Fruit fly (Drosophila melanogaster) whole organism, embryonic: ENCODE measurements around the gene CG5913.

ENCODE experiments used
- Atf3 ChIP-seq: fragments of 200-800 bp; sonication (Bioruptor generic); optimal IDR thresholded peaks from 3 replicates; lab custom pipeline; 2016; ENCODE audit warnings: missing biosample characterization, missing genetic modification characterization
- B-H1 ChIP-seq: fragments of 200-800 bp; sonication (Bioruptor generic); IDR thresholded peaks from 3 replicates; pipeline ENCODE4 v1.3.6; 2022; ENCODE audit warnings: missing biosample characterization, missing genetic modification characterization
- CG10209 ChIP-seq: fragments of 200-800 bp; sonication (Bioruptor generic); optimal IDR thresholded peaks from 3 replicates; lab custom pipeline; 2017; ENCODE audit warnings: missing biosample characterization, mild to moderate bottlenecking, missing genetic modification characterization, missing genetic modification reagents
- CG10654 ChIP-seq: fragments of 200-800 bp; sonication (Bioruptor generic); optimal IDR thresholded peaks from 2 replicates; lab custom pipeline; 2016; ENCODE audit warnings: missing biosample characterization, missing genetic modification characterization
- CG11093 ChIP-seq: fragments of 200-800 bp; sonication (Bioruptor generic); IDR thresholded peaks from 3 replicates; pipeline ENCODE4 v1.3.6; 2022; ENCODE audit warnings: missing biosample characterization, missing genetic modification characterization
- CG11695 ChIP-seq: fragments of 200-800 bp; sonication (Bioruptor generic); IDR thresholded peaks from 3 replicates; pipeline ENCODE4 v1.3.6; 2022; ENCODE audit warnings: missing biosample characterization, missing genetic modification characterization
- CG11696 ChIP-seq: fragments of 200-800 bp; sonication (Bioruptor generic); IDR thresholded peaks from 2 replicates; pipeline ENCODE4 v1.3.6; 2022; ENCODE audit warnings: missing biosample characterization, missing genetic modification characterization
- CG12659 ChIP-seq: fragments of 200-800 bp; sonication (Bioruptor generic); optimal IDR thresholded peaks from 3 replicates; lab custom pipeline; 2017; ENCODE audit warnings: mild to moderate bottlenecking, missing biosample characterization, missing genetic modification reagents, missing genetic modification characterization
- CG15479 ChIP-seq: fragments of 200-800 bp; sonication (Bioruptor generic); optimal IDR thresholded peaks from 3 replicates; lab custom pipeline; 2019; ENCODE audit warnings: missing biosample characterization, mild to moderate bottlenecking, missing genetic modification characterization, moderate library complexity
- CG15601 ChIP-seq: fragments of 200-800 bp; sonication (Bioruptor generic); optimal IDR thresholded peaks from 3 replicates; lab custom pipeline; 2019; ENCODE audit warnings: missing biosample characterization, mild to moderate bottlenecking, missing genetic modification characterization, moderate library complexity
- CG15696 ChIP-seq: fragments of 200-800 bp; sonication (Bioruptor generic); optimal IDR thresholded peaks from 2 replicates; lab custom pipeline; 2019; ENCODE audit warnings: missing biosample characterization, mild to moderate bottlenecking, missing genetic modification characterization, moderate library complexity
- CG16779 ChIP-seq: fragments of 200-800 bp; sonication (Bioruptor generic); IDR thresholded peaks from 2 replicates; pipeline ENCODE4 v1.3.6; 2022; ENCODE audit warnings: missing biosample characterization, missing genetic modification characterization
- CG17385 ChIP-seq: fragments of 200-800 bp; sonication (Bioruptor generic); optimal IDR thresholded peaks from 3 replicates; lab custom pipeline; 2018; ENCODE audit warnings: missing biosample characterization, mild to moderate bottlenecking, missing genetic modification characterization
- CG18011 ChIP-seq: fragments of 200-800 bp; sonication (Bioruptor generic); optimal IDR thresholded peaks from 2 replicates; lab custom pipeline; 2017; ENCODE audit warnings: missing biosample characterization, missing genetic modification characterization, mild to moderate bottlenecking, moderate library complexity, missing genotype
- CG2202 ChIP-seq: fragments of 200-800 bp; sonication (Bioruptor generic); optimal IDR thresholded peaks from 2 replicates; lab custom pipeline; 2018; ENCODE audit warnings: missing biosample characterization, mild to moderate bottlenecking, missing genetic modification characterization
- CG32772 ChIP-seq: fragments of 200-800 bp; sonication (Bioruptor generic); IDR thresholded peaks from 2 replicates; pipeline ENCODE4 v1.3.6; 2022; ENCODE audit warnings: missing biosample characterization, missing genetic modification characterization
- CG34422 ChIP-seq: fragments of 200-800 bp; sonication (Bioruptor generic); IDR thresholded peaks from 3 replicates; pipeline ENCODE4 v1.3.6; 2022; ENCODE audit warnings: missing biosample characterization, missing genetic modification characterization
- CG4360 ChIP-seq: fragments of 200-800 bp; sonication (Bioruptor generic); IDR thresholded peaks from 2 replicates; pipeline ENCODE4 v1.3.6; 2022; ENCODE audit warnings: missing biosample characterization, missing genetic modification characterization
- CG43689 ChIP-seq: fragments of 200-800 bp; sonication (Bioruptor generic); IDR thresholded peaks from 2 replicates; pipeline ENCODE4 v1.3.6; 2022; ENCODE audit warnings: missing biosample characterization, missing genetic modification characterization
- CG5180 ChIP-seq: fragments of 200-800 bp; sonication (Bioruptor generic); optimal IDR thresholded peaks from 3 replicates; lab custom pipeline; 2017; ENCODE audit warnings: missing biosample characterization, missing genetic modification characterization, mild to moderate bottlenecking, moderate library complexity, missing genetic modification reagents
- CG6689 ChIP-seq: fragments of 200-800 bp; sonication (Bioruptor generic); IDR thresholded peaks from 2 replicates; pipeline ENCODE4 v1.3.6; 2022; ENCODE audit warnings: missing biosample characterization, missing genetic modification characterization
- CG7839 ChIP-seq: fragments of 200-800 bp; sonication (Bioruptor generic); optimal IDR thresholded peaks from 3 replicates; lab custom pipeline; 2018; ENCODE audit warnings: missing biosample characterization, mild to moderate bottlenecking, missing genetic modification characterization, moderate library complexity
- CG8281 ChIP-seq: fragments of 200-800 bp; sonication (Bioruptor generic); optimal IDR thresholded peaks from 2 replicates; lab custom pipeline; 2018; ENCODE audit warnings: missing biosample characterization, mild to moderate bottlenecking, missing genetic modification characterization, moderate library complexity
- CG9797 ChIP-seq: fragments of 200-800 bp; sonication (Bioruptor generic); optimal IDR thresholded peaks from 3 replicates; lab custom pipeline; 2018; ENCODE audit warnings: missing biosample characterization, mild to moderate bottlenecking, missing genetic modification characterization
- CG9932 ChIP-seq: fragments of 200-800 bp; sonication (Bioruptor generic); IDR thresholded peaks from 2 replicates; pipeline ENCODE4 v1.3.6; 2022; ENCODE audit warnings: missing biosample characterization, missing genetic modification characterization
- Dek ChIP-seq: fragments of 200-800 bp; sonication (Bioruptor generic); optimal IDR thresholded peaks from 3 replicates; lab custom pipeline; 2019; ENCODE audit warnings: missing biosample characterization, mild to moderate bottlenecking, missing genetic modification characterization, moderate library complexity
- Dip3 ChIP-seq: fragments of 200-800 bp; sonication (Bioruptor generic); optimal IDR thresholded peaks from 3 replicates; lab custom pipeline; 2016; ENCODE audit warnings: missing biosample characterization, missing genetic modification characterization
- Fer1 ChIP-seq: fragments of 200-800 bp; sonication (Bioruptor generic); optimal IDR thresholded peaks from 2 replicates; lab custom pipeline; 2017; ENCODE audit warnings: missing biosample characterization, mild to moderate bottlenecking, missing genetic modification characterization
- NK7.1 ChIP-seq: fragments of 200-800 bp; sonication (Bioruptor generic); optimal IDR thresholded peaks from 3 replicates; lab custom pipeline; 2016; ENCODE audit warnings: missing biosample characterization, missing genetic modification characterization
- ac ChIP-seq: fragments of 200-800 bp; sonication (Bioruptor generic); optimal IDR thresholded peaks from 3 replicates; lab custom pipeline; 2017; ENCODE audit warnings: missing biosample characterization, mild to moderate bottlenecking, missing genetic modification characterization
- bab2 ChIP-seq: fragments of 200-800 bp; sonication (Bioruptor generic); optimal IDR thresholded peaks from 2 replicates; lab custom pipeline; 2016; ENCODE audit warnings: missing biosample characterization, missing genetic modification characterization
- bbx ChIP-seq: fragments of 200-800 bp; sonication (Bioruptor generic); IDR thresholded peaks from 2 replicates; pipeline ENCODE4 v1.3.6; 2022; ENCODE audit warnings: missing biosample characterization, missing genetic modification characterization; ENCODE audit not compliant: partially characterized antibody
- btn ChIP-seq: fragments of 200-800 bp; sonication (Bioruptor generic); optimal IDR thresholded peaks from 2 replicates; lab custom pipeline; 2016; ENCODE audit warnings: missing biosample characterization, missing genetic modification characterization
- cg ChIP-seq: fragments of 200-800 bp; sonication (Bioruptor generic); optimal IDR thresholded peaks from 3 replicates; lab custom pipeline; 2019; ENCODE audit warnings: missing biosample characterization, mild to moderate bottlenecking, missing genetic modification characterization, moderate library complexity
- chinmo ChIP-seq: fragments of 200-800 bp; sonication (Bioruptor generic); IDR thresholded peaks from 4 replicates; pipeline ENCODE4 v1.3.6; 2022; ENCODE audit warnings: missing biosample characterization, missing genetic modification characterization; ENCODE audit not compliant: partially characterized antibody
- dmrt11E ChIP-seq: fragments of 200-800 bp; sonication (Bioruptor generic); optimal IDR thresholded peaks from 3 replicates; lab custom pipeline; 2018; ENCODE audit warnings: missing biosample characterization, mild to moderate bottlenecking, missing genetic modification characterization, moderate library complexity
- dysf ChIP-seq: fragments of 200-800 bp; sonication (Bioruptor generic); IDR thresholded peaks from 3 replicates; pipeline ENCODE4 v1.3.6; 2022; ENCODE audit warnings: missing biosample characterization, missing genetic modification characterization
- fd96Cb ChIP-seq: fragments of 200-800 bp; sonication (Bioruptor generic); optimal IDR thresholded peaks from 2 replicates; lab custom pipeline; 2018; ENCODE audit warnings: missing biosample characterization, mild to moderate bottlenecking, missing genetic modification characterization, moderate library complexity
- gcm ChIP-seq: fragments of 200-800 bp; sonication (Bioruptor generic); optimal IDR thresholded peaks from 2 replicates; lab custom pipeline; 2019; ENCODE audit warnings: missing biosample characterization, mild to moderate bottlenecking, missing genetic modification characterization, moderate library complexity
- gcm2 ChIP-seq: fragments of 200-800 bp; sonication (Bioruptor generic); optimal IDR thresholded peaks from 2 replicates; lab custom pipeline; 2016; ENCODE audit warnings: missing biosample characterization, missing genetic modification characterization
- gsb ChIP-seq: fragments of 200-800 bp; sonication (Bioruptor generic); IDR thresholded peaks from 2 replicates; pipeline ENCODE4 v1.3.6; 2022; ENCODE audit warnings: missing biosample characterization, missing genetic modification characterization
- insv ChIP-seq, 2 experiments: fragments of 200-800 bp; sonication (Bioruptor generic); optimal IDR thresholded peaks; 3 replicates each; lab custom pipeline; 2016 to 2018; ENCODE audit warnings: missing biosample characterization in 2 of 2, missing genetic modification characterization in 2 of 2
- lbe ChIP-seq: fragments of 200-800 bp; sonication (Bioruptor generic); optimal IDR thresholded peaks from 2 replicates; lab custom pipeline; 2016; ENCODE audit warnings: missing biosample characterization, mild to moderate bottlenecking, missing genetic modification characterization
- lilli ChIP-seq: fragments of 200-800 bp; sonication (Bioruptor generic); optimal IDR thresholded peaks from 3 replicates; lab custom pipeline; 2016; ENCODE audit warnings: missing biosample characterization, missing genetic modification characterization
- schlank ChIP-seq: fragments of 200-800 bp; sonication (Bioruptor generic); optimal IDR thresholded peaks from 2 replicates; lab custom pipeline; 2018; ENCODE audit warnings: missing biosample characterization, mild to moderate bottlenecking, missing genetic modification characterization
- sqz ChIP-seq: fragments of 200-800 bp; sonication (Bioruptor generic); optimal IDR thresholded peaks from 3 replicates; lab custom pipeline; 2018; ENCODE audit warnings: missing biosample characterization, mild to moderate bottlenecking, missing genetic modification characterization
- tup ChIP-seq: fragments of 200-800 bp; sonication (Bioruptor generic); optimal IDR thresholded peaks from 2 replicates; lab custom pipeline; 2016; ENCODE audit warnings: missing biosample characterization, mild to moderate bottlenecking, missing genetic modification characterization, moderate library complexity
- twi ChIP-seq: fragments of 200-800 bp; optimal IDR thresholded peaks from 2 replicates; lab custom pipeline; 2019; ENCODE audit warnings: missing biosample characterization, mild to moderate bottlenecking, missing genetic modification characterization, moderate library complexity
- zen2 ChIP-seq: fragments of 200-800 bp; sonication (Bioruptor generic); IDR thresholded peaks from 3 replicates; pipeline ENCODE4 v1.3.6; 2022; ENCODE audit warnings: missing biosample characterization, missing genetic modification characterization; ENCODE audit not compliant: partially characterized antibody

CG5913 gene

dm6 chr3R:25880971-25881809 lies 12.1 kb upstream of the CG5913 start, which contains the start of gene Tsp96F (continued):
- TF ChIP-seq CG18011 (no peak), dmrt11E (tag; lab: Kevin White, UChicago) (no peak), CG12659 (GFP tag; lab: Kevin White, UChicago) (peak; percentile 52), Fer1 (GFP tag; lab: Kevin White, UChicago) (no peak), lbe (GFP tag; lab: Kevin White, UChicago) (no peak), sqz (GFP tag; lab: Kevin White, UChicago) (no peak), ac (GFP tag; lab: Kevin White, UChicago) (no peak), CG15601 (no peak), CG9932 (GFP tag; lab: Robert Waterston, UW) (no peak; the same call in 1 of the 2 replicates), Atf3 (GFP tag; lab: Kevin White, UChicago) (no peak), gsb (GFP tag; lab: Robert Waterston, UW) (no peak), CG15696 (tag; lab: Kevin White, UChicago) (peak; percentile 4), CG2202 (tag; lab: Kevin White, UChicago) (peak; percentile 21), CG11695 (GFP tag; lab: Robert Waterston, UW) (no peak), bbx (GFP tag; lab: Robert Waterston, UW) (peak; percentile 69), btn (GFP tag; lab: Kevin White, UChicago) (no peak), dysf (GFP tag; lab: Robert Waterston, UW) (no peak), Dek (tag; lab: Kevin White, UChicago) (no peak), CG9797 (peak; percentile 87), tup (GFP tag; lab: Kevin White, UChicago) (no peak), bab2 (GFP tag; lab: Kevin White, UChicago) (no peak), CG32772 (no peak), CG43689 (GFP tag; lab: Robert Waterston, UW) (no peak), CG15479 (GFP tag; lab: Kevin White, UChicago) (no peak), CG17385 (GFP tag; lab: Kevin White, UChicago) (no peak), gcm (peak; percentile 6), CG10209 (GFP tag; lab: Kevin White, UChicago) (no peak), insv (GFP tag; optimal IDR thresholded peaks at IDR 0.05; lab: Kevin White, UChicago) (peak in 1 of 2 experiments; percentile 8), fd96Cb (tag; lab: Kevin White, UChicago) (no peak), B-H1 (GFP tag; lab: Robert Waterston, UW) (no peak), CG6689 (GFP tag; lab: Robert Waterston, UW) (no peak), CG7839 (tag; lab: Kevin White, UChicago) (no peak), twi (no peak), CG5180 (GFP tag; lab: Kevin White, UChicago) (no peak), chinmo (GFP tag; lab: Robert Waterston, UW) (0 out of 4 replicates have a peak, but pooled peaks have one; percentile 41), CG4360 (GFP tag; lab: Robert Waterston, UW) (no peak), CG11093 (GFP tag; lab: Robert Waterston, UW) (no peak), CG16779 (GFP tag; lab: Robert Waterston, UW) (no peak), cg (GFP tag; lab: Kevin White, UChicago) (peak; percentile 70), CG34422 (GFP tag; lab: Robert Waterston, UW) (no peak; the same call in 2 of the 3 replicates), NK7.1 (GFP tag; lab: Kevin White, UChicago) (no peak), zen2 (GFP tag; lab: Robert Waterston, UW) (no peak), CG11696 (GFP tag; lab: Robert Waterston, UW) (no peak), CG10654 (GFP tag; lab: Kevin White, UChicago) (no peak), CG8281 (tag; lab: Kevin White, UChicago) (no peak), schlank (no peak), gcm2 (GFP tag; lab: Kevin White, UChicago) (no peak), lilli (GFP tag; lab: Kevin White, UChicago) (no peak), Dip3 (GFP tag; lab: Kevin White, UChicago) (no peak)
